Fruit fly (Drosophila melanogaster) whole organism, wandering third instar larva: ENCODE measurements around the gene Dsp1.

Experiments used
- Abd-B ChIP-seq: fragments of >200 bp; optimal IDR thresholded peaks from 2 replicates; lab custom pipeline; 2017; ENCODE audit warnings: missing biosample characterization, missing genetic modification characterization
- CG9705 ChIP-seq: fragments of 200-800 bp; sonication (Bioruptor generic); optimal IDR thresholded peaks from 2 replicates; lab custom pipeline; 2018; ENCODE audit warnings: missing biosample characterization, mild to moderate bottlenecking, missing genetic modification characterization
- Dfd ChIP-seq: fragments of >200 bp; optimal IDR thresholded peaks from 2 replicates; lab custom pipeline; 2017; ENCODE audit warnings: missing biosample characterization, missing genetic modification characterization
- Rel ChIP-seq, 2 experiments: fragments of 200-800 bp; sonication (Bioruptor generic) in 1 of 2; optimal IDR thresholded peaks; 2 replicates in 1 of 2; 3 replicates in 1 of 2; lab custom pipeline; 2016 to 2019; ENCODE audit warnings: mild to moderate bottlenecking in 2 of 2, missing biosample characterization in 2 of 2, missing genetic modification characterization in 2 of 2, moderate library complexity in 1 of 2
- Sp1 ChIP-seq: fragments of 200-800 bp; sonication (Bioruptor generic); optimal IDR thresholded peaks from 3 replicates; lab custom pipeline; 2019; ENCODE audit warnings: missing biosample characterization, mild to moderate bottlenecking, missing genetic modification characterization, moderate library complexity
- br ChIP-seq: fragments of 200-800 bp; sonication (Bioruptor generic); optimal IDR thresholded peaks from 2 replicates; lab custom pipeline; 2016; ENCODE audit warnings: missing biosample characterization, missing genetic modification characterization
- brk ChIP-seq: fragments of 200-800 bp; sonication (Bioruptor generic); optimal IDR thresholded peaks from 2 replicates; lab custom pipeline; 2016; ENCODE audit warnings: missing biosample characterization, mild to moderate bottlenecking, missing genetic modification characterization
- dmrt93B ChIP-seq: fragments of 200-800 bp; sonication (Bioruptor generic); optimal IDR thresholded peaks from 2 replicates; lab custom pipeline; 2018; ENCODE audit warnings: missing biosample characterization, mild to moderate bottlenecking, missing genetic modification characterization
- h ChIP-seq: fragments of 200-800 bp; sonication (Bioruptor generic); optimal IDR thresholded peaks from 3 replicates; lab custom pipeline; 2016; ENCODE audit warnings: missing biosample characterization, mild to moderate bottlenecking, missing genetic modification characterization
- woc ChIP-seq: sonication (Bioruptor generic); optimal IDR thresholded peaks from 2 replicates; lab custom pipeline; 2016; ENCODE audit warnings: missing biosample characterization, mild to moderate bottlenecking, missing genetic modification characterization

- TF ChIP-seq Rel (GFP tag; optimal IDR thresholded peaks at IDR 0.05; lab: Kevin White, UChicago) (no peak), Rel (tag; optimal IDR thresholded peaks at IDR 0.05; lab: Kevin White, UChicago) (no peak), h (GFP tag; lab: Kevin White, UChicago) (no peak), woc (GFP tag; lab: Kevin White, UChicago) (no peak), Abd-B (GFP tag; lab: Kevin White, UChicago) (no peak), brk (no peak), CG9705 (GFP tag; lab: Kevin White, UChicago) (no peak), dmrt93B (GFP tag; lab: Kevin White, UChicago) (no peak), Sp1 (GFP tag; lab: Kevin White, UChicago) (no peak), br (no peak), Dfd (no peak)
Observed at dm6 chrX:16297618-16298017, 35.8 kb upstream of the Dsp1 start, which contains the start of gene ERp44.
